Fruit fly (Drosophila melanogaster) whole organism: Measurements from ENCODE around the gene CG14958.

Experiments
- CG8478 ChIP-seq: fragments of >200 bp; optimal IDR thresholded peaks from 2 replicates; lab custom pipeline; 2018; ENCODE audit warnings: inconsistent platforms
- Dll ChIP-seq: fragments of >200 bp; optimal IDR thresholded peaks from 2 replicates; lab custom pipeline; 2017
- EcR ChIP-seq, 2 experiments: fragments of >200 bp; optimal IDR thresholded peaks; 2 replicates each; lab custom pipeline; 2017; ENCODE audit warnings: missing biosample characterization in 2 of 2, missing genetic modification characterization in 2 of 2, missing genetic modification reagents in 2 of 2
- pan ChIP-seq: fragments of >200 bp; optimal IDR thresholded peaks from 2 replicates; lab custom pipeline; 2017
- psq ChIP-seq: fragments of >200 bp; optimal IDR thresholded peaks from 2 replicates; lab custom pipeline; 2017
- usp ChIP-seq: fragments of >200 bp; optimal IDR thresholded peaks from 2 replicates; lab custom pipeline; 2017; ENCODE audit warnings: missing biosample characterization, missing genetic modification characterization, mixed read lengths

Gene CG14958

dm6 chr3L:3186364-3186763 is 3.4 kb upstream of the CG14958 start, which contains the start of gene CG32284:
TSS of gene CG32284 (plus strand) at chr3L:3186664.
- TF ChIP-seq psq (lab: Kevin White, UChicago) = no peak
- no peak for TF ChIP-seq pan (lab: Kevin White, UChicago)

dm6 chr3L:3187263-3187662 is 2.5 kb upstream of the CG14958 start, which contains the start of gene CG14957:
TSS of gene CG14957 (plus strand) at chr3L:3187563.
- TF ChIP-seq CG8478 (lab: Kevin White, UChicago) (no peak), psq (lab: Kevin White, UChicago) (no peak), pan (lab: Kevin White, UChicago) (no peak), usp (GFP tag; lab: Kevin White, UChicago) (no peak), EcR (GFP tag; optimal IDR thresholded peaks at IDR 0.05; lab: Kevin White, UChicago) (no peak), Dll (lab: Kevin White, UChicago) (no peak)

dm6 chr3L:3192333-3192894 is 2.6 kb downstream of the CG14958 start, which contains the start of gene CG14965:
TSS of gene CG14965 (minus strand) at chr3L:3192491.
- no peak for TF ChIP-seq Dll (lab: Kevin White, UChicago)
- TF ChIP-seq psq (lab: Kevin White, UChicago) = no peak
- no peak for TF ChIP-seq EcR (GFP tag; optimal IDR thresholded peaks at IDR 0.05; lab: Kevin White, UChicago)
- TF ChIP-seq usp (GFP tag; lab: Kevin White, UChicago) = no peak
- no peak for TF ChIP-seq pan (lab: Kevin White, UChicago)
- no peak for TF ChIP-seq CG8478 (lab: Kevin White, UChicago)

- TF ChIP-seq Dll (lab: Kevin White, UChicago) (no peak), pan (lab: Kevin White, UChicago) (no peak)
Measured at dm6 chr3L:3192912-3193311, 3.1 kb downstream of the CG14958 start, which contains the start of gene Hsp83. TSS of gene Hsp83 (plus strand) at chr3L:3192969.

dm6 chr3L:3194059-3194458 is 4.3 kb downstream of the CG14958 start:
- no peak for TF ChIP-seq usp (GFP tag; lab: Kevin White, UChicago)
- no peak for TF ChIP-seq pan (lab: Kevin White, UChicago)
- TF ChIP-seq psq (lab: Kevin White, UChicago) = no peak
- TF ChIP-seq CG8478 (lab: Kevin White, UChicago) = no peak
- no peak for TF ChIP-seq Dll (lab: Kevin White, UChicago)
- TF ChIP-seq EcR (GFP tag; optimal IDR thresholded peaks at IDR 0.05; lab: Kevin White, UChicago) = no peak

- no peak for TF ChIP-seq CG8478 (lab: Kevin White, UChicago)
- TF ChIP-seq EcR (GFP tag; optimal IDR thresholded peaks at IDR 0.05; lab: Kevin White, UChicago) = no peak
- TF ChIP-seq pan (lab: Kevin White, UChicago) = no peak
- no peak for TF ChIP-seq psq (lab: Kevin White, UChicago)
- no peak for TF ChIP-seq usp (GFP tag; lab: Kevin White, UChicago)
- no peak for TF ChIP-seq Dll (lab: Kevin White, UChicago)
Measured at dm6 chr3L:3197464-3197863, 7.7 kb downstream of the CG14958 start, which contains the start of gene CG14966. TSS of gene CG14966 (minus strand) at chr3L:3197631.

- TF ChIP-seq psq (lab: Kevin White, UChicago) = no peak
- no peak for TF ChIP-seq Dll (lab: Kevin White, UChicago)
- no peak for TF ChIP-seq pan (lab: Kevin White, UChicago)
- no peak for TF ChIP-seq EcR (GFP tag; optimal IDR thresholded peaks at IDR 0.05; lab: Kevin White, UChicago)
- TF ChIP-seq CG8478 (lab: Kevin White, UChicago) = no peak
- TF ChIP-seq usp (GFP tag; lab: Kevin White, UChicago) = no peak
Measured at dm6 chr3L:3198447-3199402, 8.9 kb downstream of the CG14958 start, which contains the start of the genes CG32276 and gry. TSS of gene CG32276 (minus strand) at chr3L:3199047. TSS of gene gry (plus strand) at chr3L:3199090.

dm6 chr3L:3203062-3203461 is 13.3 kb downstream of the CG14958 start, which contains the start of gene CG32271:
TSS of gene CG32271 (minus strand) at chr3L:3203162.
- TF ChIP-seq CG8478 (lab: Kevin White, UChicago) = no peak
- no peak for TF ChIP-seq psq (lab: Kevin White, UChicago)
- TF ChIP-seq pan (lab: Kevin White, UChicago) = no peak
- no peak for TF ChIP-seq EcR (GFP tag; optimal IDR thresholded peaks at IDR 0.05; lab: Kevin White, UChicago)
- no peak for TF ChIP-seq usp (GFP tag; lab: Kevin White, UChicago)

dm6 chr3L:3204348-3204747 is 14.6 kb downstream of the CG14958 start, which contains the start of gene CG33159:
TSS of gene CG33159 (minus strand) at chr3L:3204448.
- TF ChIP-seq CG8478 (lab: Kevin White, UChicago) (no peak), pan (lab: Kevin White, UChicago) (no peak), psq (lab: Kevin White, UChicago) (no peak), Dll (lab: Kevin White, UChicago) (no peak), usp (GFP tag; lab: Kevin White, UChicago) (no peak), EcR (GFP tag; optimal IDR thresholded peaks at IDR 0.05; lab: Kevin White, UChicago) (no peak)

dm6 chr3L:3205349-3205748 is 15.6 kb downstream of the CG14958 start, which contains the start of gene CG32277:
TSS of gene CG32277 (minus strand) at chr3L:3205449.
- TF ChIP-seq usp (GFP tag; lab: Kevin White, UChicago) (no peak), Dll (lab: Kevin White, UChicago) (no peak), psq (lab: Kevin White, UChicago) (no peak)

- TF ChIP-seq usp (GFP tag; lab: Kevin White, UChicago) = no peak
- no peak for TF ChIP-seq CG8478 (lab: Kevin White, UChicago)
- no peak for TF ChIP-seq pan (lab: Kevin White, UChicago)
- TF ChIP-seq psq (lab: Kevin White, UChicago) = no peak
- TF ChIP-seq Dll (lab: Kevin White, UChicago) = no peak
- TF ChIP-seq EcR (GFP tag; optimal IDR thresholded peaks at IDR 0.05; lab: Kevin White, UChicago) = no peak
Measured at dm6 chr3L:3206263-3206662, 16.5 kb downstream of the CG14958 start, which contains the start of gene CG33160. TSS of gene CG33160 (minus strand) at chr3L:3206363.
